Fruit fly (Drosophila melanogaster) whole organism, pupa: ENCODE data around the gene HemK1.

Experiments
- CG10348 ChIP-seq: fragments of 200-800 bp; sonication (Bioruptor generic); IDR thresholded peaks from 2 replicates; pipeline ENCODE4 v1.3.6; 2022; ENCODE audit warnings: missing biosample characterization, missing genetic modification characterization
- CG12605 ChIP-seq: fragments of 200-800 bp; sonication (Bioruptor generic); IDR thresholded peaks from 2 replicates; pipeline ENCODE4 v1.3.6; 2022; ENCODE audit warnings: missing biosample characterization, missing genetic modification characterization
- CG13204 ChIP-seq: fragments of 200-800 bp; sonication (Bioruptor generic); optimal IDR thresholded peaks from 2 replicates; lab custom pipeline; 2018; ENCODE audit warnings: missing biosample characterization, mild to moderate bottlenecking, missing genetic modification characterization, moderate library complexity
- CG14655 ChIP-seq: fragments of 200-800 bp; sonication (Bioruptor generic); optimal IDR thresholded peaks from 3 replicates; lab custom pipeline; 2017; ENCODE audit warnings: mild to moderate bottlenecking, missing biosample characterization, missing genetic modification reagents, missing genetic modification characterization
- CG15710 ChIP-seq: fragments of 200-800 bp; sonication (Bioruptor generic); optimal IDR thresholded peaks from 2 replicates; lab custom pipeline; 2018; ENCODE audit warnings: missing biosample characterization, mild to moderate bottlenecking, missing genetic modification characterization, moderate library complexity
- CG17806 ChIP-seq: fragments of 200-800 bp; sonication (Bioruptor generic); optimal IDR thresholded peaks from 2 replicates; lab custom pipeline; 2018; ENCODE audit warnings: missing biosample characterization, mild to moderate bottlenecking, missing genetic modification characterization, moderate library complexity
- CG32121 ChIP-seq: fragments of 200-800 bp; sonication (Bioruptor generic); IDR thresholded peaks from 2 replicates; pipeline ENCODE4 v1.3.6; 2022; ENCODE audit warnings: missing biosample characterization, missing genetic modification characterization
- CG34367 ChIP-seq: fragments of 200-800 bp; sonication (Bioruptor generic); optimal IDR thresholded peaks from 2 replicates; lab custom pipeline; 2018; ENCODE audit warnings: missing biosample characterization, mild to moderate bottlenecking, missing genetic modification characterization
- CG4496 ChIP-seq: fragments of 200-800 bp; sonication (Bioruptor generic); IDR thresholded peaks from 3 replicates; pipeline ENCODE4 v1.3.6; 2022; ENCODE audit warnings: missing biosample characterization, missing genetic modification characterization
- CG8159 ChIP-seq: fragments of 200-800 bp; sonication (Bioruptor generic); optimal IDR thresholded peaks from 3 replicates; lab custom pipeline; 2018; ENCODE audit warnings: missing biosample characterization, mild to moderate bottlenecking, missing genetic modification characterization, moderate library complexity
- CG8301 ChIP-seq: fragments of 200-800 bp; sonication (Bioruptor generic); optimal IDR thresholded peaks from 2 replicates; lab custom pipeline; 2018; ENCODE audit warnings: missing biosample characterization, mild to moderate bottlenecking, missing genetic modification characterization
- CG9948 ChIP-seq: fragments of 200-800 bp; sonication (Bioruptor generic); optimal IDR thresholded peaks from 2 replicates; lab custom pipeline; 2018; ENCODE audit warnings: missing biosample characterization, mild to moderate bottlenecking, missing genetic modification characterization, moderate library complexity
- D1 ChIP-seq: fragments of 200-800 bp; sonication (Bioruptor generic); optimal IDR thresholded peaks from 2 replicates; lab custom pipeline; 2018; ENCODE audit warnings: missing biosample characterization, mild to moderate bottlenecking, missing genetic modification characterization, moderate library complexity
- EcR ChIP-seq: fragments of 200-800 bp; sonication (Bioruptor generic); optimal IDR thresholded peaks from 3 replicates; lab custom pipeline; 2019; ENCODE audit warnings: missing biosample characterization, missing genetic modification characterization, mild to moderate bottlenecking, moderate library complexity, missing genetic modification reagents
- Ets98B ChIP-seq: fragments of 200-800 bp; sonication (Bioruptor generic); IDR thresholded peaks from 2 replicates; pipeline ENCODE4 v1.3.6; 2022; ENCODE audit warnings: missing biosample characterization, missing genetic modification characterization
- Pif1A ChIP-seq: fragments of 200-800 bp; sonication (Bioruptor generic); optimal IDR thresholded peaks from 3 replicates; lab custom pipeline; 2016; ENCODE audit warnings: missing biosample characterization, missing genetic modification characterization
- Pif1B ChIP-seq: fragments of 200-800 bp; sonication (Bioruptor generic); optimal IDR thresholded peaks from 3 replicates; lab custom pipeline; 2016; ENCODE audit warnings: missing biosample characterization, missing genetic modification characterization
- Snoo ChIP-seq: fragments of 200-800 bp; sonication (Bioruptor generic); optimal IDR thresholded peaks from 3 replicates; lab custom pipeline; 2017; ENCODE audit warnings: missing biosample characterization, mild to moderate bottlenecking, missing genetic modification characterization, inconsistent platforms
- fd96Ca ChIP-seq: fragments of 200-800 bp; sonication (Bioruptor generic); IDR thresholded peaks from 3 replicates; pipeline ENCODE4 v1.3.6; 2022; ENCODE audit warnings: missing biosample characterization, missing genetic modification characterization
- gl ChIP-seq: fragments of 200-800 bp; sonication (Bioruptor generic); optimal IDR thresholded peaks from 2 replicates; lab custom pipeline; 2018; ENCODE audit warnings: missing biosample characterization, mild to moderate bottlenecking, missing genetic modification characterization
- rn ChIP-seq: fragments of 200-800 bp; sonication (Bioruptor generic); IDR thresholded peaks from 2 replicates; pipeline ENCODE4 v1.3.6; 2022; ENCODE audit warnings: missing biosample characterization, missing genetic modification characterization

The HemK1 gene

DNA sequence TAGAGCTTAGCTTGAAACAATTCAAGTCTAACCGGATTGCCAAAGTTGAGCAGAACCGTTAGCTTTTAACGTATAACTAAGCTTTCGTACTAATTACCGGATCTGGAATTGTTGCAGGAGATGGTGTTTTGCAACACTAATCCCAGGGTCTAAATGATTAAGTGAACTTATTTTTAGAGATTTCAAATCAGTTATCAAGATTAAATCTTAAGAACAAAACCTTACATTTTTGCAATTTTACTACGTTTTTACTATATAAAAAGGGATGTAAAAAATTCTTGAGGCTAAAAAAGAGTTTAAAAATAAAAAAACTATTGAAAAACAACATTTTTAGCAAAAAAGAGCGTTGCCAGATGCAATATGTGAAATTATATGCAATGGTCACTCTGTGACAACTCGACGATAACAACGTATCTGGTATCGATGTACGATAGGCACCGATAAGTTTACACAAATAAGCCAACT, 21.2 kb upstream of the HemK1 start, which contains the start of the genes KFase and epsilonCOP:
Gene KFase (minus strand): TSS at position 81 of the 465 bp plus-strand sequence.
Gene epsilonCOP (plus strand): TSS at position 415 of the 465 bp plus-strand sequence.
- TF ChIP-seq fd96Ca (GFP tag; lab: Robert Waterston, UW) (no peak), Ets98B (GFP tag; lab: Robert Waterston, UW) (peak; percentile 52)
- TF ChIP-seq, all 21 proteins: peak for 1

DNA sequence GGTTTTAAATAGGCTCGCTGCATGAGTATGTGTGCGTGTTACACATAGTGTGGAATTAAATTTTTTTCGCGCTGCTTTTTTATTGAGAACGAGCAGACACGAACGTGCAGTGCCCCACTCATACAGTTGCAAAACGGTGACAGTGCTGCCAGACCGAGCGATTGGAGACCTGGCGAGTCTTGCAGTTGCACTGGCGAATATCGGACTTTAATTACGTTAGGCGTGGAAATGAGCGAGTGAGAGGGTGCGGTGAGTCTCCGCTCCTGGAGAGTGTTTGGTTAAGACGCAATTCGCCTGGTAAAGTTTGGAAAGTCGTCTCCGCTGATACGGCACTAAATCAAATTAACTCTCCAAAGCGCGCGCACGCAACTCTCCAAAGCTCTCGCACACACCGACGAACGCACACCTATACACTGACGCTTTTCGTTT, 13.8 kb upstream of the HemK1 start:
- TF ChIP-seq CG9948 (tag; lab: Kevin White, UChicago) (no peak), CG8301 (tag; lab: Kevin White, UChicago) (no peak), CG4496 (GFP tag; lab: Robert Waterston, UW) (0 out of 3 replicates have a peak, but pooled peaks have one; percentile 9), fd96Ca (GFP tag; lab: Robert Waterston, UW) (0 out of 3 replicates have a peak, but pooled peaks have one; percentile 17), Ets98B (GFP tag; lab: Robert Waterston, UW) (peak; percentile 35), CG17806 (no peak), CG32121 (0 out of 2 replicates have a peak, but pooled peaks have one; percentile 29), CG15710 (no peak)

- TF ChIP-seq Pif1B (GFP tag; lab: Kevin White, UChicago): no peak
- no peak for TF ChIP-seq CG14655 (GFP tag; lab: Kevin White, UChicago)
- peak; percentile 72 for TF ChIP-seq CG34367 (tag; lab: Kevin White, UChicago)
- TF ChIP-seq gl (tag; lab: Kevin White, UChicago): no peak
- TF ChIP-seq CG9948 (tag; lab: Kevin White, UChicago): peak; percentile 75
- TF ChIP-seq CG4496 (GFP tag; lab: Robert Waterston, UW): peak; percentile 78
- no peak for TF ChIP-seq EcR
- peak; percentile 63 for TF ChIP-seq Snoo (tag; lab: Kevin White, UChicago)
- peak; percentile 19; the same call in 1 of the 2 replicates for TF ChIP-seq CG12605
- peak; percentile 71 for TF ChIP-seq CG8301 (tag; lab: Kevin White, UChicago)
- TF ChIP-seq CG13204 (GFP tag; lab: Kevin White, UChicago): no peak
- TF ChIP-seq CG32121: peak; percentile 65; the same call in 1 of the 2 replicates
- TF ChIP-seq CG10348 (GFP tag; lab: Robert Waterston, UW): no peak
- peak; percentile 56; the same call in 1 of the 2 replicates for TF ChIP-seq rn (GFP tag; lab: Robert Waterston, UW)
- peak; percentile 74 for TF ChIP-seq Ets98B (GFP tag; lab: Robert Waterston, UW)
- TF ChIP-seq D1 (tag; lab: Kevin White, UChicago): no peak
- peak; percentile 78 for TF ChIP-seq fd96Ca (GFP tag; lab: Robert Waterston, UW)
- TF ChIP-seq CG8159 (tag; lab: Kevin White, UChicago): peak; percentile 77
- TF ChIP-seq CG17806: peak; percentile 78
- TF ChIP-seq CG15710: peak; percentile 78
- TF ChIP-seq Pif1A (GFP tag; lab: Kevin White, UChicago): no peak
Measured at dm6 chr2L:6480212-6480994, 12.9 kb upstream of the HemK1 start, which contains the start of the genes Sec61alpha and Daxx. Sec61alpha (minus strand) TSS chr2L:6480575. Daxx (plus strand) TSS chr2L:6480929.

dm6 chr2L:6479226-6479906, 11.9 kb upstream of the HemK1 start:
- TF ChIP-seq CG8301 (tag; lab: Kevin White, UChicago) (peak; percentile 14), CG34367 (tag; lab: Kevin White, UChicago) (no peak), EcR (peak; percentile 5), CG4496 (GFP tag; lab: Robert Waterston, UW) (no peak), rn (GFP tag; lab: Robert Waterston, UW) (no peak), CG10348 (GFP tag; lab: Robert Waterston, UW) (no peak), Ets98B (GFP tag; lab: Robert Waterston, UW) (no peak), CG14655 (GFP tag; lab: Kevin White, UChicago) (peak; percentile 25), CG12605 (peak; percentile 55), CG17806 (no peak), gl (tag; lab: Kevin White, UChicago) (no peak), Pif1B (GFP tag; lab: Kevin White, UChicago) (no peak), CG13204 (GFP tag; lab: Kevin White, UChicago) (no peak), Pif1A (GFP tag; lab: Kevin White, UChicago) (no peak), Snoo (tag; lab: Kevin White, UChicago) (no peak), CG32121 (no peak; the same call in 1 of the 2 replicates), CG15710 (no peak), D1 (tag; lab: Kevin White, UChicago) (no peak), CG8159 (tag; lab: Kevin White, UChicago) (no peak), fd96Ca (GFP tag; lab: Robert Waterston, UW) (no peak), CG9948 (tag; lab: Kevin White, UChicago) (no peak)

DNA sequence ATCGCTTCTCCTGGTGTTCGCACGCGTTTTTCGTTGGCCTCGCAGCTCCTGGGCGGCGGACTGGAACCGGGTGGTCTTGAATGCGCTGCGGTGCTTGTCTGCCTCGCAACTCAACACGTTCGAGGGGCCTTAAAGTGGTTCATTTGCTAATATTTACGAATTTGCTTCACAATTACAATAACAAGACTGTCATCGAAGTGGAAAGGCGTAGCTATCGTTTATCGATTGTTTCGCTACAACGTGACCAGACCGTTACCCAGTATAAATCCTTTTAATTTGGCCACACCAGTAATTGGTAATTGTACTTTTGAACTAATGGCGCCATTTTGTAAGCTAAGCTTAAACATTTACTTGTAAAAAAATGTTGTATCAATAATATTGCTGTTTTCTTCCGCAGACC, 9.3 kb upstream of the HemK1 start, which contains the start of gene CG9536:
Gene CG9536 (minus strand): TSS at position 223 of the 400 bp plus-strand sequence.
- TF ChIP-seq CG34367 (tag; lab: Kevin White, UChicago) (no peak), Pif1B (GFP tag; lab: Kevin White, UChicago) (no peak), CG9948 (tag; lab: Kevin White, UChicago) (no peak), gl (tag; lab: Kevin White, UChicago) (no peak), Ets98B (GFP tag; lab: Robert Waterston, UW) (no peak), CG32121 (no peak), CG13204 (GFP tag; lab: Kevin White, UChicago) (no peak), CG4496 (GFP tag; lab: Robert Waterston, UW) (no peak)
